Fruit fly (Drosophila melanogaster) whole organism, embryonic: ENCODE data around the gene CG42299.

Experiments used
- Antp ChIP-seq: fragments of 200-800 bp; sonication (Bioruptor generic); optimal IDR thresholded peaks from 3 replicates; lab custom pipeline; 2016; ENCODE audit warnings: missing biosample characterization, missing genetic modification characterization
- Asciz ChIP-seq: fragments of 200-800 bp; sonication (Bioruptor generic); optimal IDR thresholded peaks from 2 replicates; lab custom pipeline; 2017; ENCODE audit warnings: missing biosample characterization, mild to moderate bottlenecking, missing genetic modification characterization, missing genetic modification reagents
- Bdp1 ChIP-seq: fragments of 200-800 bp; sonication (Bioruptor generic); optimal IDR thresholded peaks from 3 replicates; lab custom pipeline; 2016; ENCODE audit warnings: missing biosample characterization, missing genetic modification characterization
- CG10147 ChIP-seq: fragments of 200-800 bp; sonication (Bioruptor generic); optimal IDR thresholded peaks from 2 replicates; lab custom pipeline; 2019; ENCODE audit warnings: missing biosample characterization, mild to moderate bottlenecking, missing genetic modification characterization, moderate library complexity
- CG10565 ChIP-seq: fragments of 200-800 bp; sonication (Bioruptor generic); optimal IDR thresholded peaks from 3 replicates; lab custom pipeline; 2016; ENCODE audit warnings: missing biosample characterization, mild to moderate bottlenecking, missing genetic modification characterization
- CG12219 ChIP-seq: fragments of 200-800 bp; sonication (Bioruptor generic); optimal IDR thresholded peaks from 3 replicates; lab custom pipeline; 2018; ENCODE audit warnings: missing biosample characterization, mild to moderate bottlenecking, missing genetic modification characterization
- CG13894 ChIP-seq: fragments of 200-800 bp; sonication (Bioruptor generic); optimal IDR thresholded peaks from 3 replicates; lab custom pipeline; 2018; ENCODE audit warnings: missing biosample characterization, mild to moderate bottlenecking, missing genetic modification characterization, moderate library complexity
- CG17612 ChIP-seq: fragments of 200-800 bp; sonication (Bioruptor generic); IDR thresholded peaks from 2 replicates; pipeline ENCODE4 v1.3.6; 2022; ENCODE audit warnings: missing biosample characterization, missing genetic modification characterization
- CG1792 ChIP-seq: fragments of 200-800 bp; sonication (Bioruptor generic); optimal IDR thresholded peaks from 2 replicates; lab custom pipeline; 2016; ENCODE audit warnings: missing biosample characterization, missing genetic modification characterization
- CG18011 ChIP-seq: fragments of 200-800 bp; sonication (Bioruptor generic); optimal IDR thresholded peaks from 2 replicates; lab custom pipeline; 2017; ENCODE audit warnings: missing biosample characterization, missing genetic modification characterization, mild to moderate bottlenecking, moderate library complexity, missing genotype
- CG1832 ChIP-seq: fragments of 200-800 bp; sonication (Bioruptor generic); optimal IDR thresholded peaks from 2 replicates; lab custom pipeline; 2017; ENCODE audit warnings: missing biosample characterization, mild to moderate bottlenecking, missing genetic modification characterization, inconsistent platforms
- CG30020 ChIP-seq: fragments of 200-800 bp; optimal IDR thresholded peaks from 2 replicates; lab custom pipeline; 2019; ENCODE audit warnings: missing biosample characterization, mild to moderate bottlenecking, missing genetic modification characterization, moderate library complexity
- CG3838 ChIP-seq: fragments of 200-800 bp; sonication (Bioruptor generic); optimal IDR thresholded peaks from 3 replicates; lab custom pipeline; 2016; ENCODE audit warnings: missing biosample characterization, missing genetic modification characterization
- CG8478 ChIP-seq: fragments of >200 bp; optimal IDR thresholded peaks from 2 replicates; lab custom pipeline; 2018
- CG9609 ChIP-seq: fragments of 200-800 bp; sonication (Bioruptor generic); optimal IDR thresholded peaks from 3 replicates; lab custom pipeline; 2016; ENCODE audit warnings: missing biosample characterization, missing genetic modification characterization
- Deaf1 ChIP-seq: fragments of 200-800 bp; optimal IDR thresholded peaks from 3 replicates; lab custom pipeline; 2019; ENCODE audit warnings: missing biosample characterization, mild to moderate bottlenecking, missing genetic modification characterization, moderate library complexity
- Fer1 ChIP-seq: fragments of 200-800 bp; sonication (Bioruptor generic); optimal IDR thresholded peaks from 2 replicates; lab custom pipeline; 2017; ENCODE audit warnings: missing biosample characterization, mild to moderate bottlenecking, missing genetic modification characterization
- HHEX ChIP-seq: fragments of 200-800 bp; sonication (Bioruptor generic); optimal IDR thresholded peaks from 3 replicates; lab custom pipeline; 2017; ENCODE audit warnings: missing biosample characterization, mild to moderate bottlenecking, missing genetic modification characterization, missing genetic modification reagents
- HmgD ChIP-seq: fragments of 200-800 bp; sonication (Bioruptor generic); optimal IDR thresholded peaks from 3 replicates; lab custom pipeline; 2016; ENCODE audit warnings: missing biosample characterization, missing genetic modification characterization
- Hmx ChIP-seq: fragments of 200-800 bp; sonication (Bioruptor generic); optimal IDR thresholded peaks from 2 replicates; lab custom pipeline; 2016; ENCODE audit warnings: missing biosample characterization, missing genetic modification characterization
- Mad ChIP-seq: fragments of 200-800 bp; sonication (Bioruptor generic); optimal IDR thresholded peaks from 2 replicates; lab custom pipeline; 2016; ENCODE audit warnings: missing biosample characterization, missing genetic modification characterization
- Mes4 ChIP-seq: fragments of 200-800 bp; sonication (Bioruptor generic); optimal IDR thresholded peaks from 2 replicates; lab custom pipeline; 2016; ENCODE audit warnings: missing biosample characterization, missing genetic modification characterization
- NC2β ChIP-seq: fragments of 200-800 bp; sonication (Bioruptor generic); optimal IDR thresholded peaks from 2 replicates; lab custom pipeline; 2016; ENCODE audit warnings: missing biosample characterization, missing genetic modification characterization
- Oaz ChIP-seq: fragments of 200-800 bp; sonication (Bioruptor generic); IDR thresholded peaks from 2 replicates; pipeline ENCODE4 v1.3.6; 2022; ENCODE audit warnings: missing biosample characterization, missing genetic modification characterization
- Sin3A ChIP-seq: fragments of >200 bp; optimal IDR thresholded peaks from 2 replicates; lab custom pipeline; 2018
- Xbp1 ChIP-seq: fragments of 200-800 bp; sonication (Bioruptor generic); optimal IDR thresholded peaks from 3 replicates; lab custom pipeline; 2016; ENCODE audit warnings: missing biosample characterization, mild to moderate bottlenecking, missing genetic modification characterization
- bbx ChIP-seq: fragments of 200-800 bp; sonication (Bioruptor generic); IDR thresholded peaks from 2 replicates; pipeline ENCODE4 v1.3.6; 2022; ENCODE audit warnings: missing biosample characterization, missing genetic modification characterization; ENCODE audit not compliant: partially characterized antibody
- cas ChIP-seq: fragments of 200-800 bp; sonication (Bioruptor generic); IDR thresholded peaks from 2 replicates; pipeline ENCODE4 v1.3.6; 2022; ENCODE audit warnings: missing biosample characterization, missing genetic modification characterization
- cato ChIP-seq: fragments of 200-800 bp; sonication (Bioruptor generic); optimal IDR thresholded peaks from 2 replicates; lab custom pipeline; 2016; ENCODE audit warnings: missing biosample characterization, missing genetic modification characterization, borderline replicate concordance
- croc ChIP-seq: fragments of 200-800 bp; sonication (Bioruptor generic); conservative IDR thresholded peaks from 3 replicates; pipeline ENCODE4 v1.3.6; 2022; ENCODE audit warnings: missing biosample characterization, missing genetic modification characterization
- crol ChIP-seq: fragments of 200-800 bp; sonication (Bioruptor generic); IDR thresholded peaks from 2 replicates; pipeline ENCODE4 v1.3.6; 2022; ENCODE audit warnings: missing biosample characterization, missing genetic modification characterization
- emc ChIP-seq: fragments of 200-800 bp; sonication (Bioruptor generic); optimal IDR thresholded peaks from 2 replicates; lab custom pipeline; 2016; ENCODE audit warnings: missing biosample characterization, missing genetic modification characterization
- grau ChIP-seq: fragments of 200-800 bp; optimal IDR thresholded peaks from 3 replicates; lab custom pipeline; 2019; ENCODE audit warnings: missing biosample characterization, mild to moderate bottlenecking, missing genetic modification characterization, moderate library complexity
- gro ChIP-seq: fragments of 200-800 bp; sonication (Bioruptor generic); optimal IDR thresholded peaks from 2 replicates; lab custom pipeline; 2016; ENCODE audit warnings: missing biosample characterization, missing genetic modification characterization
- gsb ChIP-seq: fragments of 200-800 bp; sonication (Bioruptor generic); IDR thresholded peaks from 2 replicates; pipeline ENCODE4 v1.3.6; 2022; ENCODE audit warnings: missing biosample characterization, missing genetic modification characterization
- gsb-n ChIP-seq: fragments of 200-800 bp; sonication (Bioruptor generic); optimal IDR thresholded peaks from 3 replicates; lab custom pipeline; 2018; ENCODE audit warnings: missing biosample characterization, mild to moderate bottlenecking, missing genetic modification characterization
- jing ChIP-seq: fragments of 200-800 bp; sonication (Bioruptor generic); optimal IDR thresholded peaks from 2 replicates; lab custom pipeline; 2018; ENCODE audit warnings: missing biosample characterization, mild to moderate bottlenecking, missing genetic modification characterization
- kay ChIP-seq: fragments of 200-800 bp; sonication (Bioruptor generic); optimal IDR thresholded peaks from 2 replicates; lab custom pipeline; 2016; ENCODE audit warnings: missing biosample characterization, missing genetic modification characterization
- klu ChIP-seq: fragments of 200-800 bp; sonication (Bioruptor generic); IDR thresholded peaks from 2 replicates; pipeline ENCODE4 v1.3.6; 2022; ENCODE audit warnings: missing biosample characterization, missing genetic modification characterization
- lov ChIP-seq, 2 experiments: fragments of 200-800 bp in 1 of 2; fragments of >200 bp in 1 of 2; sonication (Bioruptor generic) in 1 of 2; IDR thresholded peaks in 1 of 2; optimal IDR thresholded peaks in 1 of 2; 2 replicates in 1 of 2; 3 replicates in 1 of 2; pipeline versions ENCODE4 v1.3.6 to Lab custom; 2017 to 2022; ENCODE audit warnings: missing biosample characterization in 1 of 2, missing genetic modification characterization in 1 of 2
- maf-S ChIP-seq: fragments of 200-800 bp; sonication (Bioruptor generic); optimal IDR thresholded peaks from 2 replicates; lab custom pipeline; 2016; ENCODE audit warnings: missing biosample characterization, missing genetic modification characterization
- mam ChIP-seq: fragments of 200-800 bp; sonication (Bioruptor generic); optimal IDR thresholded peaks from 3 replicates; lab custom pipeline; 2016; ENCODE audit warnings: missing biosample characterization, missing genetic modification characterization
- mirr ChIP-seq: fragments of 200-800 bp; sonication (Bioruptor generic); optimal IDR thresholded peaks from 3 replicates; lab custom pipeline; 2018; ENCODE audit warnings: missing biosample characterization, mild to moderate bottlenecking, missing genetic modification characterization
- mld ChIP-seq: fragments of 200-800 bp; sonication (Bioruptor generic); IDR thresholded peaks from 3 replicates; pipeline ENCODE4 v1.3.6; 2022; ENCODE audit warnings: missing biosample characterization, missing genetic modification characterization; ENCODE audit not compliant: partially characterized antibody
- oc ChIP-seq: fragments of 200-800 bp; sonication (Bioruptor generic); optimal IDR thresholded peaks from 2 replicates; lab custom pipeline; 2018; ENCODE audit warnings: missing biosample characterization, mild to moderate bottlenecking, missing genetic modification characterization, moderate library complexity
- pan ChIP-seq, 4 experiments: fragments of >200 bp in 3 of 4; fragments of 200-800 bp in 1 of 4; sonication (Bioruptor generic) in 1 of 4; optimal IDR thresholded peaks in 3 of 4; IDR thresholded peaks in 1 of 4; 2 replicates each; pipeline versions ENCODE4 v1.3.6 to Lab custom; 2017 to 2022; ENCODE audit warnings: missing biosample characterization in 2 of 4, missing genetic modification characterization in 2 of 4, mixed read lengths in 1 of 4
- pnt ChIP-seq: fragments of 200-800 bp; sonication (Bioruptor generic); optimal IDR thresholded peaks from 3 replicates; lab custom pipeline; 2016; ENCODE audit warnings: missing biosample characterization, missing genetic modification characterization
- repo ChIP-seq: fragments of 200-800 bp; sonication (Bioruptor generic); optimal IDR thresholded peaks from 2 replicates; lab custom pipeline; 2016; ENCODE audit warnings: missing biosample characterization, missing genetic modification characterization
- so ChIP-seq: fragments of 200-800 bp; sonication (Bioruptor generic); IDR thresholded peaks from 3 replicates; pipeline ENCODE4 v1.3.6; 2022; ENCODE audit warnings: missing biosample characterization, missing genetic modification characterization
- tin ChIP-seq: fragments of 200-800 bp; sonication (Bioruptor generic); optimal IDR thresholded peaks from 3 replicates; lab custom pipeline; 2016; ENCODE audit warnings: missing biosample characterization, missing genetic modification characterization
- zf30C ChIP-seq: fragments of 200-800 bp; sonication (Bioruptor generic); optimal IDR thresholded peaks from 3 replicates; lab custom pipeline; 2018; ENCODE audit warnings: missing biosample characterization, mild to moderate bottlenecking, missing genetic modification characterization

The CG42299 gene

dm6 chrX:15579579-15579978 lies 4.1 kb upstream of the CG42299 start (continued):
- peak; percentile 90 for TF ChIP-seq repo (GFP tag; lab: Kevin White, UChicago)
- peak; percentile 83 for TF ChIP-seq oc (tag; lab: Kevin White, UChicago)
- TF ChIP-seq zf30C (GFP tag; lab: Kevin White, UChicago) = no peak
- peak; percentile 76 for TF ChIP-seq CG18011
- peak; percentile 86 for TF ChIP-seq NC2β (GFP tag; lab: Kevin White, UChicago)
- TF ChIP-seq gsb-n = no peak
- no peak for TF ChIP-seq Sin3A
- peak; percentile 92 for TF ChIP-seq Mad
- peak; percentile 77 for TF ChIP-seq kay (GFP tag; lab: Kevin White, UChicago)
- TF ChIP-seq Mes4 (GFP tag; lab: Kevin White, UChicago) = peak; percentile 80
- TF ChIP-seq emc = peak; percentile 80
- no peak for TF ChIP-seq lov (optimal IDR thresholded peaks at IDR 0.05; lab: Kevin White, UChicago)
- peak; percentile 91 for TF ChIP-seq lov (GFP tag; IDR thresholded peaks at IDR 0.05; lab: Robert Waterston, UW)
- TF ChIP-seq jing (GFP tag; lab: Kevin White, UChicago) = peak; percentile 80
- TF ChIP-seq Asciz = peak; percentile 75
- no peak for TF ChIP-seq CG8478 (lab: Kevin White, UChicago)
- peak; percentile 69 for TF ChIP-seq CG17612 (GFP tag; lab: Robert Waterston, UW)
- TF ChIP-seq grau (tag; lab: Kevin White, UChicago) = peak; percentile 98
- peak; percentile 62 for TF ChIP-seq CG10565 (GFP tag; lab: Kevin White, UChicago)
- peak; percentile 76 for TF ChIP-seq klu (GFP tag; lab: Robert Waterston, UW)
- peak; percentile 89 for TF ChIP-seq cas (GFP tag; lab: Robert Waterston, UW)
- peak; percentile 92 for TF ChIP-seq tin (GFP tag; lab: Kevin White, UChicago)
- TF ChIP-seq mirr (GFP tag; lab: Kevin White, UChicago) = peak; percentile 90
- TF ChIP-seq Oaz = peak; percentile 89
- TF ChIP-seq so (GFP tag; lab: Robert Waterston, UW) = peak; percentile 90
- peak; percentile 93 for TF ChIP-seq gsb
- TF ChIP-seq pan (optimal IDR thresholded peaks at IDR 0.05; lab: Kevin White, UChicago) = no peak
- peak in 1 of 2 experiments; percentile 93 for TF ChIP-seq pan (GFP tag; optimal IDR thresholded peaks at IDR 0.05 in 1 of 2, IDR thresholded peaks at IDR 0.05 in 1 of 2)
- peak; percentile 91 for TF ChIP-seq CG12219 (GFP tag; lab: Kevin White, UChicago)
- peak; percentile 84 for TF ChIP-seq CG1792 (GFP tag; lab: Kevin White, UChicago)
- peak; percentile 87 for TF ChIP-seq CG13894
- peak; percentile 63 for TF ChIP-seq Hmx (GFP tag; lab: Kevin White, UChicago)
- no peak for TF ChIP-seq CG1832
- TF ChIP-seq Deaf1 (tag; lab: Kevin White, UChicago) = peak; percentile 65
- TF ChIP-seq CG9609 = peak; percentile 90
- TF ChIP-seq mld (GFP tag; lab: Robert Waterston, UW) = no peak
- peak; percentile 95 for TF ChIP-seq mam (GFP tag; lab: Kevin White, UChicago)
- TF ChIP-seq Bdp1 = peak; percentile 79
- peak; percentile 73 for TF ChIP-seq croc
- peak; percentile 95 for TF ChIP-seq gro (GFP tag; lab: Kevin White, UChicago)
- peak; percentile 91 for TF ChIP-seq pnt (GFP tag; lab: Kevin White, UChicago)
- peak; percentile 60 for TF ChIP-seq CG30020 (tag; lab: Kevin White, UChicago)
- TF ChIP-seq maf-S (GFP tag; lab: Kevin White, UChicago) = peak; percentile 87
- no peak for TF ChIP-seq bbx (GFP tag; lab: Robert Waterston, UW)
- peak; percentile 93 for TF ChIP-seq HHEX (GFP tag; lab: Kevin White, UChicago)
- peak; percentile 91 for TF ChIP-seq Fer1
- peak; percentile 48 for TF ChIP-seq CG3838 (GFP tag; lab: Kevin White, UChicago)
- TF ChIP-seq Antp (GFP tag; lab: Kevin White, UChicago) = peak; percentile 96
- peak; percentile 92 for TF ChIP-seq Xbp1 (GFP tag; lab: Kevin White, UChicago)
- TF ChIP-seq crol = peak; percentile 62
- peak; percentile 70 for TF ChIP-seq HmgD (GFP tag; lab: Kevin White, UChicago)
- TF ChIP-seq cato (GFP tag; lab: Kevin White, UChicago) = peak; percentile 61
- TF ChIP-seq CG10147 (GFP tag; lab: Kevin White, UChicago) = peak; percentile 88
